Fruit fly (Drosophila melanogaster): ENCODE data around the gene CG14551.

The CG14551 gene

DNA sequence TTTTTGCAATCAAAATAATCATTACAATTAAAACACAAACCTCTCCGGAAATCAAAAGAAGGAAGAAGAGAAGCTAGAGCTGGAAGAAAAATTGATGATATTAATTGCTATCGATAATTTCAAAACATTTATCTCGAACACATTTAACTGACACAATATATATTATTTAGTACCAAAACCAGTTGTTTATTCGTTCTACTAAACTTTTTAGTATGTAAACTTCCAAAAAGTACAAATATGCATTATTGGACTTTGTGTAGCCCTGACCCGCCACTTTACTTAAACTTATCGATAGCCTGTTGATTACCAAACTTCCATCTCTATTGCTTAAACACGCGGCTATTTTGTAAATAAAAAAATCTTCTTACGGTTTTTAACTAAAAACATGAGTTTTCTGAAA is 3.6 kb downstream of the CG14551 start, which contains the start of the genes RpL34a and Trmt61 (continued):
- TF ChIP-seq gcm (GFP tag; optimal IDR thresholded peaks at IDR 0.05) = peak; percentile 93
- TF ChIP-seq fd96Cb (tag; optimal IDR thresholded peaks at IDR 0.05) = peak; percentile 48
- TF ChIP-seq dm (GFP tag; optimal IDR thresholded peaks at IDR 0.05) = peak; percentile 92
- peak; percentile 70 for TF ChIP-seq p53 (GFP tag; optimal IDR thresholded peaks at IDR 0.05)
- TF ChIP-seq sima (GFP tag; optimal IDR thresholded peaks at IDR 0.05) = peak; percentile 46
- TF ChIP-seq Side (GFP tag; optimal IDR thresholded peaks at IDR 0.05) = peak; percentile 89
- peak; percentile 21 for TF ChIP-seq bigmax (GFP tag; optimal IDR thresholded peaks at IDR 0.05)
- TF ChIP-seq Fer1 (GFP tag; optimal IDR thresholded peaks at IDR 0.05) = peak; percentile 95
- peak; percentile 93 for TF ChIP-seq Asciz (GFP tag; optimal IDR thresholded peaks at IDR 0.05)
- TF ChIP-seq Sox100B (GFP tag; optimal IDR thresholded peaks at IDR 0.05) = peak; percentile 96
- peak; percentile 64 for TF ChIP-seq CG32772 (GFP tag; IDR thresholded peaks at IDR 0.05)
- TF ChIP-seq wek (GFP tag; optimal IDR thresholded peaks at IDR 0.05) = peak; percentile 81
- peak; percentile 61 for TF ChIP-seq btn (GFP tag; optimal IDR thresholded peaks at IDR 0.05)
- TF ChIP-seq yki (optimal IDR thresholded peaks at IDR 0.05) = no peak
- TF ChIP-seq Chrac-16 (GFP tag; optimal IDR thresholded peaks at IDR 0.05) = peak; percentile 44
- TF ChIP-seq CG13287 (GFP tag; IDR thresholded peaks at IDR 0.05; ENCODE audit: partially characterized antibody) = peak; percentile 95
- TF ChIP-seq CG31388 (GFP tag; optimal IDR thresholded peaks at IDR 0.05) = peak; percentile 25
- TF ChIP-seq CG13624 (GFP tag; optimal IDR thresholded peaks at IDR 0.05) = peak; percentile 87
- TF ChIP-seq fu2 (GFP tag; optimal IDR thresholded peaks at IDR 0.05) = peak; percentile 60
- peak; percentile 39; the same call in 1 of the 2 replicates for TF ChIP-seq ham (GFP tag; IDR thresholded peaks at IDR 0.05)
- TF ChIP-seq Ravus (GFP tag; IDR thresholded peaks at IDR 0.05) = no peak
- peak; percentile 92 for TF ChIP-seq NC2β (GFP tag; optimal IDR thresholded peaks at IDR 0.05)
- no peak for TF ChIP-seq tio (GFP tag; optimal IDR thresholded peaks at IDR 0.05)
- peak; percentile 95 for TF ChIP-seq CG14710 (tag; optimal IDR thresholded peaks at IDR 0.05)
- peak; percentile 73 for TF ChIP-seq Blimp-1 (GFP tag; optimal IDR thresholded peaks at IDR 0.05)
- no peak for TF ChIP-seq hkb (optimal IDR thresholded peaks at IDR 0.05)
- peak; percentile 88 for TF ChIP-seq hkb (GFP tag; IDR thresholded peaks at IDR 0.05)
- peak; percentile 93 for TF ChIP-seq scrt (GFP tag; optimal IDR thresholded peaks at IDR 0.05)
- TF ChIP-seq CG12659 (GFP tag; optimal IDR thresholded peaks at IDR 0.05) = peak; percentile 95
- TF ChIP-seq Atf3 (GFP tag; optimal IDR thresholded peaks at IDR 0.05) = peak; percentile 62
- peak; percentile 89 for TF ChIP-seq CG8388 (GFP tag; optimal IDR thresholded peaks at IDR 0.05)
- TF ChIP-seq CG6654 (GFP tag; optimal IDR thresholded peaks at IDR 0.05) = peak; percentile 59
- TF ChIP-seq CG7372 (GFP tag; IDR thresholded peaks at IDR 0.05) = peak; percentile 66
- peak; percentile 87 for TF ChIP-seq CG4424 (GFP tag; optimal IDR thresholded peaks at IDR 0.05)
- TF ChIP-seq bbx (GFP tag; IDR thresholded peaks at IDR 0.05; ENCODE audit: partially characterized antibody) = peak; percentile 71
- peak; percentile 84 for TF ChIP-seq pzg (GFP tag; optimal IDR thresholded peaks at IDR 0.05)
- TF ChIP-seq Trl (optimal IDR thresholded peaks at IDR 0.05) = no peak
- TF ChIP-seq Trl (GFP tag; optimal IDR thresholded peaks at IDR 0.05) = peak; percentile 83
- peak; percentile 46 for TF ChIP-seq CG31224 (GFP tag; IDR thresholded peaks at IDR 0.05)
- TF ChIP-seq CG3163 (GFP tag; optimal IDR thresholded peaks at IDR 0.05) = peak; percentile 36
- peak; percentile 30; the same call in 1 of the 2 replicates for TF ChIP-seq CG4730 (GFP tag; IDR thresholded peaks at IDR 0.05)
- peak; percentile 88 for TF ChIP-seq CG8924 (tag; optimal IDR thresholded peaks at IDR 0.05)
- peak; percentile 92 for TF ChIP-seq PHDP (tag; optimal IDR thresholded peaks at IDR 0.05)
- peak; percentile 29 for TF ChIP-seq emc (GFP tag; optimal IDR thresholded peaks at IDR 0.05)
- peak; percentile 68 for TF ChIP-seq crc (GFP tag; optimal IDR thresholded peaks at IDR 0.05)
- TF ChIP-seq CG5245 (GFP tag; optimal IDR thresholded peaks at IDR 0.05) = peak; percentile 62
- peak; percentile 63 for TF ChIP-seq CG1647 (GFP tag; optimal IDR thresholded peaks at IDR 0.05)
- peak; percentile 74 for TF ChIP-seq az2 (GFP tag; optimal IDR thresholded peaks at IDR 0.05)
- TF ChIP-seq Mrtf (GFP tag; IDR thresholded peaks at IDR 0.05) = 0 out of 3 replicates have a peak, but pooled peaks have one; percentile 12
- TF ChIP-seq slou (GFP tag; optimal IDR thresholded peaks at IDR 0.05) = peak; percentile 66
- peak; percentile 87 for TF ChIP-seq CG16813 (GFP tag; IDR thresholded peaks at IDR 0.05; ENCODE audit: partially characterized antibody)
- TF ChIP-seq Nf-YC (tag; optimal IDR thresholded peaks at IDR 0.05) = peak; percentile 81

Data from whole organism, embryonic.